Worm (Caenorhabditis elegans): ENCODE results near the gene clec-31.

- TF ChIP-seq crh-2 (tag; optimal IDR thresholded peaks at IDR 0.05) (no peak), nhr-77 (tag; optimal IDR thresholded peaks at IDR 0.05) (no peak), snpc-4 (tag; optimal IDR thresholded peaks at IDR 0.05) (no peak), nhr-23 (tag; optimal IDR thresholded peaks at IDR 0.05) (no peak), gmeb-1 (tag; optimal IDR thresholded peaks at IDR 0.05) (no peak), egl-27 (tag; optimal IDR thresholded peaks at IDR 0.05) (no peak), unc-62 (GFP tag; optimal IDR thresholded peaks at IDR 0.05) (no peak), lsy-2 (tag; optimal IDR thresholded peaks at IDR 0.05) (no peak), mdl-1 (tag; optimal IDR thresholded peaks at IDR 0.05) (no peak), ama-1 (optimal IDR thresholded peaks at IDR 0.05) (no peak), aly-2 (tag; optimal IDR thresholded peaks at IDR 0.05) (no peak), nhr-12 (tag; optimal IDR thresholded peaks at IDR 0.05) (no peak), unc-39 (tag; optimal IDR thresholded peaks at IDR 0.05) (no peak)
Measured at ce11 chrV:16840961-16841360, 16.9 kb downstream of the clec-31 start, which contains the start of gene clec-40.

All from whole organism, L2 larva.